Fruit fly (Drosophila melanogaster): Measurements from ENCODE around the gene CG16888.

The CG16888 gene

DNA sequence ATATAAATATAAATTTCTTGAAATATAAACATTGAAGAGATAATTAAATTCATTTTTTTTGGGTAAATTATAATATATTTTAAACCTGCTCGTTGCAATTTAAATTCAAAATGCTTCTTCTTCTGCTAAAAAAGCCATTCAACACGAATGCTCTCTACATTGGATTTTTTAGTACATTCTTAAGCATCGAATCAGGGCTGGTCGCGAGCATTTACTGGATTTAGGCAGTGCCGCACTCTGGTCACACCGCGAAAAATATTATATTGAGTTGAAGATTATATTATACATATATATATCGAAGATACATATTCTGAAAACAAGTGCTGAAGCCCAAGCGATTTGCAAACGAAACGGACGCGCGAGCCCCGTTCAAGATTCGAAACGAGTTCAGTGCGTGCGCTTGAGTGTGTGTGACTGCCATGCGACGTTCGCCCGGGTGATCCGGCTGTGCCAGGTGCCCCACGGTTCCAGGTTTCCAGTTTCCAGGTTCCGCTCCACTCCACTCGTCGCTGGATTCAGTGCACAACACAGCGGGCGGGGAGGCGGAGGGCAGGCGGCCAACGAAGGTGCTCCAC lies 635 bp upstream of the CG16888 start, which contains the start of gene Sos:
Sos (plus strand) TSS at position 213 of the 575 bp plus-strand sequence.
- TF ChIP-seq CG4854 (GFP tag; optimal IDR thresholded peaks at IDR 0.05) (no peak), CG8478 (optimal IDR thresholded peaks at IDR 0.05) (no peak), CG10431 (GFP tag; optimal IDR thresholded peaks at IDR 0.05) (no peak), CG2678 (tag; optimal IDR thresholded peaks at IDR 0.05) (no peak), Dip2 (GFP tag; IDR thresholded peaks at IDR 0.05) (no peak), E2f2 (GFP tag; IDR thresholded peaks at IDR 0.05) (peak; percentile 92), CG4730 (GFP tag; IDR thresholded peaks at IDR 0.05) (no peak), CG17385 (GFP tag; optimal IDR thresholded peaks at IDR 0.05) (peak; percentile 99), phol (tag; optimal IDR thresholded peaks at IDR 0.05) (peak; percentile 46), CG15514 (GFP tag; optimal IDR thresholded peaks at IDR 0.05) (peak; percentile 61), Abd-B (GFP tag; optimal IDR thresholded peaks at IDR 0.05) (peak; percentile 10), CG4617 (GFP tag; optimal IDR thresholded peaks at IDR 0.05; ENCODE audit: borderline replicate concordance) (peak; percentile 82), Dref (GFP tag; IDR thresholded peaks at IDR 0.05) (peak; percentile 54), CG12659 (GFP tag; optimal IDR thresholded peaks at IDR 0.05) (peak; percentile 84), CG32532 (GFP tag; IDR thresholded peaks at IDR 0.05) (0 out of 2 replicates have a peak, but pooled peaks have one; percentile 9), Mrtf (GFP tag; IDR thresholded peaks at IDR 0.05) (no peak), CG2202 (tag; optimal IDR thresholded peaks at IDR 0.05) (no peak), salm (tag; optimal IDR thresholded peaks at IDR 0.05) (no peak), CG3847 (GFP tag; IDR thresholded peaks at IDR 0.05) (peak; percentile 45; the same call in 1 of the 2 replicates), Dll (GFP tag; IDR thresholded peaks at IDR 0.05; ENCODE audit: partially characterized antibody) (0 out of 4 replicates have a peak, but pooled peaks have one; percentile 12), Hr51 (GFP tag; optimal IDR thresholded peaks at IDR 0.05) (no peak), BEAF-32 (GFP tag; optimal IDR thresholded peaks at IDR 0.05) (peak; percentile 56), pzg (GFP tag; optimal IDR thresholded peaks at IDR 0.05) (peak; percentile 96), CG42726 (GFP tag; IDR thresholded peaks at IDR 0.05; ENCODE audit: partially characterized antibody) (no peak), CG11560 (tag; IDR thresholded peaks at IDR 0.05) (peak; percentile 76; the same call in 2 of the 3 replicates), CG7987 (GFP tag; optimal IDR thresholded peaks at IDR 0.05) (no peak), MESR4 (GFP tag; optimal IDR thresholded peaks at IDR 0.05) (peak; percentile 88), HLHmδ (GFP tag; optimal IDR thresholded peaks at IDR 0.05) (no peak), fu2 (GFP tag; optimal IDR thresholded peaks at IDR 0.05) (no peak), CG17829 (tag; optimal IDR thresholded peaks at IDR 0.05) (peak; percentile 47), ranshi (GFP tag; IDR thresholded peaks at IDR 0.05) (no peak), Ets97D (GFP tag; optimal IDR thresholded peaks at IDR 0.05) (peak; percentile 45), knrl (GFP tag; IDR thresholded peaks at IDR 0.05; ENCODE audit: partially characterized antibody) (peak; percentile 22; the same call in 1 of the 3 replicates), CG9797 (GFP tag; optimal IDR thresholded peaks at IDR 0.05) (peak; percentile 95), Sry-δ (GFP tag; optimal IDR thresholded peaks at IDR 0.05) (peak; percentile 32), CG15479 (GFP tag; optimal IDR thresholded peaks at IDR 0.05) (no peak), CG11723 (GFP tag; optimal IDR thresholded peaks at IDR 0.05) (no peak), CG13287 (GFP tag; IDR thresholded peaks at IDR 0.05; ENCODE audit: partially characterized antibody) (peak; percentile 53), Dp (GFP tag; optimal IDR thresholded peaks at IDR 0.05) (peak; percentile 94), CG2116 (GFP tag; optimal IDR thresholded peaks at IDR 0.05) (peak; percentile 38), trem (tag; optimal IDR thresholded peaks at IDR 0.05) (peak; percentile 73), ase (GFP tag; IDR thresholded peaks at IDR 0.05) (no peak), dati (GFP tag; IDR thresholded peaks at IDR 0.05) (no peak), ci (GFP tag; IDR thresholded peaks at IDR 0.05) (no peak), YL-1 (GFP tag; optimal IDR thresholded peaks at IDR 0.05) (peak; percentile 94), Elba2 (GFP tag; optimal IDR thresholded peaks at IDR 0.05) (peak; percentile 33), ro (GFP tag; IDR thresholded peaks at IDR 0.05) (no peak), Scr (GFP tag; IDR thresholded peaks at IDR 0.05; ENCODE audit: partially characterized antibody) (peak; percentile 27; the same call in 1 of the 2 replicates), CG34224 (GFP tag; IDR thresholded peaks at IDR 0.05; ENCODE audit: partially characterized antibody) (0 out of 3 replicates have a peak, but pooled peaks have one; percentile 30)

Data from whole organism, embryonic.